Fruit fly (Drosophila melanogaster) Kc167 (cell line): ENCODE measurements around the gene CG43732.

Source experiments
- Sin3A ChIP-seq: fragments of >200 bp; optimal IDR thresholded peaks from 2 replicates; lab custom pipeline; 2018; ENCODE audit warnings: missing external identifiers
- h ChIP-seq: fragments of >200 bp; optimal IDR thresholded peaks from 3 replicates; lab custom pipeline; 2018; ENCODE audit warnings: missing external identifiers

DNA sequence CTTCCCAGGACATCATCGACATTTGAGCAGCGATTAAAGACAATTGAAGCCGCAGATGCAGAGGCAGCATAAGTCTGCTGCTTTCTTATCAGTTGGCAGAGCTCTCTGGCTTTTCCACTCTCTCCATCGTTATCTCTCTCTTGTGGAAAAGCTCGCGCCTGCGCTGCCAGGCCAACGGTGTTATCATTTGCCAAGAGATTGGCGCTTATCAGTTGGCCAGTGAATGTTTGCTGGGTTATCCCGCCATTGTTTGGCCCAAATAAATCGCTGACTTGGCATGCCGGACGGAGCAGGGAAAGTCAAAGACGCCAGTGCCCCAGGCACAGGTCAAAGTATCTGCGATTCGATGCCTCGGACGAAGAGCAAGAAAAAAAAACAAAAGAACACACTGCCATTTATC lies 865 bp upstream of the CG43732 start:
- no peak for TF ChIP-seq Sin3A (lab: Kevin White, UChicago)
- no peak for TF ChIP-seq h (lab: Kevin White, UChicago)
